Fruit fly (Drosophila melanogaster) whole organism, embryonic: ENCODE results near the gene CG14013.
A peak's percentile ranks its signal among the peaks of the same experiment; 100 is the strongest.

Source experiments
- Adf1 ChIP-seq: fragments of 200-800 bp; sonication (Bioruptor generic); IDR thresholded peaks from 2 replicates; pipeline ENCODE4 v1.3.6; 2022; ENCODE audit warnings: missing biosample characterization, missing genetic modification characterization
- Atf6 ChIP-seq: fragments of 200-800 bp; sonication (Bioruptor generic); IDR thresholded peaks from 2 replicates; pipeline ENCODE4 v1.3.6; 2022; ENCODE audit warnings: missing biosample characterization, missing genetic modification characterization
- Bdp1 ChIP-seq: fragments of 200-800 bp; sonication (Bioruptor generic); optimal IDR thresholded peaks from 3 replicates; lab custom pipeline; 2016; ENCODE audit warnings: missing biosample characterization, missing genetic modification characterization
- CG10543 ChIP-seq: fragments of 200-800 bp; sonication (Bioruptor generic); optimal IDR thresholded peaks from 3 replicates; lab custom pipeline; 2017; ENCODE audit warnings: missing biosample characterization, mild to moderate bottlenecking, missing genetic modification characterization, moderate library complexity
- CG11456 ChIP-seq: fragments of 200-800 bp; sonication (Bioruptor generic); IDR thresholded peaks from 3 replicates; pipeline ENCODE4 v1.3.6; 2022; ENCODE audit warnings: missing biosample characterization, missing genetic modification characterization
- CG12391 ChIP-seq: fragments of 200-800 bp; sonication (Bioruptor generic); optimal IDR thresholded peaks from 3 replicates; lab custom pipeline; 2018; ENCODE audit warnings: missing biosample characterization, mild to moderate bottlenecking, missing genetic modification characterization, moderate library complexity
- CG13287 ChIP-seq: fragments of 200-800 bp; sonication (Bioruptor generic); IDR thresholded peaks from 2 replicates; pipeline ENCODE4 v1.3.6; 2022; ENCODE audit warnings: missing biosample characterization, missing genetic modification characterization; ENCODE audit not compliant: partially characterized antibody
- CG16863 ChIP-seq: fragments of 200-800 bp; sonication (Bioruptor generic); optimal IDR thresholded peaks from 3 replicates; lab custom pipeline; 2016; ENCODE audit warnings: missing biosample characterization, missing genetic modification characterization
- CG2120 ChIP-seq: fragments of 200-800 bp; sonication (Bioruptor generic); optimal IDR thresholded peaks from 3 replicates; lab custom pipeline; 2016; ENCODE audit warnings: missing biosample characterization, missing genetic modification characterization
- CG2712 ChIP-seq: fragments of 200-800 bp; optimal IDR thresholded peaks from 3 replicates; lab custom pipeline; 2019; ENCODE audit warnings: missing biosample characterization, mild to moderate bottlenecking, missing genetic modification characterization, moderate library complexity
- CG32532 ChIP-seq: fragments of 200-800 bp; sonication (Bioruptor generic); IDR thresholded peaks from 2 replicates; pipeline ENCODE4 v1.3.6; 2022; ENCODE audit warnings: missing biosample characterization, missing genetic modification characterization
- CG32767 ChIP-seq: fragments of 200-800 bp; sonication (Bioruptor generic); IDR thresholded peaks from 2 replicates; pipeline ENCODE4 v1.3.6; 2022; ENCODE audit warnings: missing biosample characterization, missing genetic modification characterization
- CG32772 ChIP-seq: fragments of 200-800 bp; sonication (Bioruptor generic); IDR thresholded peaks from 2 replicates; pipeline ENCODE4 v1.3.6; 2022; ENCODE audit warnings: missing biosample characterization, missing genetic modification characterization
- CG4404 ChIP-seq: fragments of 200-800 bp; sonication (Bioruptor generic); IDR thresholded peaks from 2 replicates; pipeline ENCODE4 v1.3.6; 2022; ENCODE audit warnings: missing biosample characterization, missing genetic modification characterization
- CG7987 ChIP-seq: fragments of 200-800 bp; sonication (Bioruptor generic); optimal IDR thresholded peaks from 2 replicates; lab custom pipeline; 2018; ENCODE audit warnings: missing biosample characterization, mild to moderate bottlenecking, missing genetic modification characterization, moderate library complexity
- CG8924 ChIP-seq: fragments of 200-800 bp; optimal IDR thresholded peaks from 3 replicates; lab custom pipeline; 2019; ENCODE audit warnings: missing biosample characterization, mild to moderate bottlenecking, missing genetic modification characterization, moderate library complexity
- CHES-1-like ChIP-seq: fragments of 200-800 bp; sonication (Bioruptor generic); optimal IDR thresholded peaks from 2 replicates; lab custom pipeline; 2016; ENCODE audit warnings: missing biosample characterization, missing genetic modification characterization
- Dad ChIP-seq: fragments of 200-800 bp; sonication (Bioruptor generic); optimal IDR thresholded peaks from 3 replicates; lab custom pipeline; 2016; ENCODE audit warnings: missing biosample characterization, missing genetic modification characterization
- Deaf1 ChIP-seq: fragments of 200-800 bp; optimal IDR thresholded peaks from 3 replicates; lab custom pipeline; 2019; ENCODE audit warnings: missing biosample characterization, mild to moderate bottlenecking, missing genetic modification characterization, moderate library complexity
- Dek ChIP-seq: fragments of 200-800 bp; sonication (Bioruptor generic); optimal IDR thresholded peaks from 3 replicates; lab custom pipeline; 2019; ENCODE audit warnings: missing biosample characterization, mild to moderate bottlenecking, missing genetic modification characterization, moderate library complexity
- Dp ChIP-seq: fragments of 200-800 bp; sonication (Bioruptor generic); optimal IDR thresholded peaks from 2 replicates; lab custom pipeline; 2018; ENCODE audit warnings: missing biosample characterization, mild to moderate bottlenecking, missing genetic modification characterization, moderate library complexity
- Drgx ChIP-seq: fragments of 200-800 bp; sonication (Bioruptor generic); IDR thresholded peaks from 2 replicates; pipeline ENCODE4 v1.3.6; 2022; ENCODE audit warnings: missing biosample characterization, missing genetic modification characterization
- Lhr ChIP-seq: fragments of 200-800 bp; sonication (Bioruptor generic); optimal IDR thresholded peaks from 3 replicates; lab custom pipeline; 2017; ENCODE audit warnings: mild to moderate bottlenecking, missing biosample characterization, missing genetic modification reagents, missing genetic modification characterization
- Lim3 ChIP-seq: fragments of 200-800 bp; sonication (Bioruptor generic); IDR thresholded peaks from 2 replicates; pipeline ENCODE4 v1.3.6; 2022; ENCODE audit warnings: missing biosample characterization, missing genetic modification characterization
- Max ChIP-seq: fragments of 200-800 bp; sonication (Bioruptor generic); optimal IDR thresholded peaks from 2 replicates; lab custom pipeline; 2016; ENCODE audit warnings: missing biosample characterization, mild to moderate bottlenecking, missing genetic modification characterization
- Mes4 ChIP-seq: fragments of 200-800 bp; sonication (Bioruptor generic); optimal IDR thresholded peaks from 2 replicates; lab custom pipeline; 2016; ENCODE audit warnings: missing biosample characterization, missing genetic modification characterization
- Mrtf ChIP-seq: fragments of 200-800 bp; sonication (Bioruptor generic); IDR thresholded peaks from 3 replicates; pipeline ENCODE4 v1.3.6; 2022; ENCODE audit warnings: missing biosample characterization, missing genetic modification characterization
- NK7.1 ChIP-seq: fragments of 200-800 bp; sonication (Bioruptor generic); optimal IDR thresholded peaks from 3 replicates; lab custom pipeline; 2016; ENCODE audit warnings: missing biosample characterization, missing genetic modification characterization
- Nf-YC ChIP-seq: fragments of 200-800 bp; optimal IDR thresholded peaks from 3 replicates; lab custom pipeline; 2019; ENCODE audit warnings: missing biosample characterization, mild to moderate bottlenecking, missing genetic modification characterization, moderate library complexity
- Oaz ChIP-seq: fragments of 200-800 bp; sonication (Bioruptor generic); IDR thresholded peaks from 2 replicates; pipeline ENCODE4 v1.3.6; 2022; ENCODE audit warnings: missing biosample characterization, missing genetic modification characterization
- Ptx1 ChIP-seq: fragments of 200-800 bp; sonication (Bioruptor generic); IDR thresholded peaks from 2 replicates; pipeline ENCODE4 v1.3.6; 2022; ENCODE audit warnings: missing biosample characterization, missing genetic modification characterization
- Trl ChIP-seq, 3 experiments: fragments of >200 bp in 2 of 3; fragments of 200-800 bp in 1 of 3; sonication (Bioruptor generic) in 1 of 3; optimal IDR thresholded peaks; 2 replicates in 1 of 3; 3 replicates in 2 of 3; lab custom pipeline; 2016 to 2017; ENCODE audit warnings: missing biosample characterization in 1 of 3, missing genetic modification characterization in 1 of 3
- amos ChIP-seq: fragments of 200-800 bp; sonication (Bioruptor generic); IDR thresholded peaks from 2 replicates; pipeline ENCODE4 v1.3.6; 2022; ENCODE audit warnings: missing biosample characterization, missing genetic modification characterization; ENCODE audit not compliant: partially characterized antibody
- bigmax ChIP-seq: fragments of 200-800 bp; sonication (Bioruptor generic); optimal IDR thresholded peaks from 2 replicates; lab custom pipeline; 2018; ENCODE audit warnings: missing biosample characterization, mild to moderate bottlenecking, missing genetic modification characterization
- bsh ChIP-seq, 2 experiments: fragments of 200-800 bp; sonication (Bioruptor generic); optimal IDR thresholded peaks; 2 replicates each; lab custom pipeline; 2017 to 2018; ENCODE audit warnings: mild to moderate bottlenecking in 2 of 2, missing biosample characterization in 2 of 2, missing genetic modification characterization in 2 of 2, moderate library complexity in 1 of 2
- chm ChIP-seq: fragments of 200-800 bp; sonication (Bioruptor generic); IDR thresholded peaks from 2 replicates; pipeline ENCODE4 v1.3.6; 2022; ENCODE audit warnings: missing biosample characterization, missing genetic modification characterization
- disco-r ChIP-seq: fragments of 200-800 bp; sonication (Bioruptor generic); optimal IDR thresholded peaks from 2 replicates; lab custom pipeline; 2016; ENCODE audit warnings: missing biosample characterization, missing genetic modification characterization
- fd102C ChIP-seq: fragments of 200-800 bp; sonication (Bioruptor generic); optimal IDR thresholded peaks from 2 replicates; lab custom pipeline; 2018; ENCODE audit warnings: missing biosample characterization, mild to moderate bottlenecking, missing genetic modification characterization, moderate library complexity
- fd3F ChIP-seq: fragments of 200-800 bp; sonication (Bioruptor generic); optimal IDR thresholded peaks from 2 replicates; lab custom pipeline; 2018; ENCODE audit warnings: missing biosample characterization, mild to moderate bottlenecking, missing genetic modification characterization, moderate library complexity
- fd64A ChIP-seq: fragments of 200-800 bp; sonication (Bioruptor generic); optimal IDR thresholded peaks from 3 replicates; lab custom pipeline; 2018; ENCODE audit warnings: missing biosample characterization, mild to moderate bottlenecking, missing genetic modification characterization
- grau ChIP-seq: fragments of 200-800 bp; optimal IDR thresholded peaks from 3 replicates; lab custom pipeline; 2019; ENCODE audit warnings: missing biosample characterization, mild to moderate bottlenecking, missing genetic modification characterization, moderate library complexity
- her ChIP-seq: fragments of 200-800 bp; sonication (Bioruptor generic); optimal IDR thresholded peaks from 2 replicates; lab custom pipeline; 2016; ENCODE audit warnings: missing biosample characterization, missing genetic modification characterization
- ind ChIP-seq: fragments of 200-800 bp; sonication (Bioruptor generic); optimal IDR thresholded peaks from 3 replicates; lab custom pipeline; 2016; ENCODE audit warnings: missing biosample characterization, missing genetic modification characterization
- onecut ChIP-seq: fragments of 200-800 bp; sonication (Bioruptor generic); IDR thresholded peaks from 2 replicates; pipeline ENCODE4 v1.3.6; 2022; ENCODE audit warnings: missing biosample characterization, missing genetic modification characterization
- otp ChIP-seq: fragments of 200-800 bp; sonication (Bioruptor generic); IDR thresholded peaks from 3 replicates; pipeline ENCODE4, ENCODE4 v1.3.6; 2022; ENCODE audit warnings: missing biosample characterization, missing genetic modification characterization
- run ChIP-seq: fragments of 200-800 bp; sonication (Bioruptor generic); optimal IDR thresholded peaks from 3 replicates; lab custom pipeline; 2018; ENCODE audit warnings: missing biosample characterization, mild to moderate bottlenecking, missing genetic modification characterization
- sens-2 ChIP-seq: fragments of 200-800 bp; sonication (Bioruptor generic); IDR thresholded peaks from 2 replicates; pipeline ENCODE4 v1.3.6; 2022; ENCODE audit warnings: missing biosample characterization, missing genetic modification characterization
- sob ChIP-seq: fragments of 200-800 bp; sonication (Bioruptor generic); IDR thresholded peaks from 2 replicates; pipeline ENCODE4 v1.3.6; 2022; ENCODE audit warnings: missing biosample characterization, missing genetic modification characterization
- vvl ChIP-seq: fragments of 200-800 bp; sonication (Bioruptor generic); IDR thresholded peaks from 2 replicates; pipeline ENCODE4 v1.3.6; 2022; ENCODE audit warnings: missing biosample characterization, missing genetic modification characterization
- zfh2 ChIP-seq: fragments of 200-800 bp; sonication (Bioruptor generic); optimal IDR thresholded peaks from 2 replicates; lab custom pipeline; 2016; ENCODE audit warnings: missing biosample characterization, missing genetic modification characterization

Gene CG14013

DNA sequence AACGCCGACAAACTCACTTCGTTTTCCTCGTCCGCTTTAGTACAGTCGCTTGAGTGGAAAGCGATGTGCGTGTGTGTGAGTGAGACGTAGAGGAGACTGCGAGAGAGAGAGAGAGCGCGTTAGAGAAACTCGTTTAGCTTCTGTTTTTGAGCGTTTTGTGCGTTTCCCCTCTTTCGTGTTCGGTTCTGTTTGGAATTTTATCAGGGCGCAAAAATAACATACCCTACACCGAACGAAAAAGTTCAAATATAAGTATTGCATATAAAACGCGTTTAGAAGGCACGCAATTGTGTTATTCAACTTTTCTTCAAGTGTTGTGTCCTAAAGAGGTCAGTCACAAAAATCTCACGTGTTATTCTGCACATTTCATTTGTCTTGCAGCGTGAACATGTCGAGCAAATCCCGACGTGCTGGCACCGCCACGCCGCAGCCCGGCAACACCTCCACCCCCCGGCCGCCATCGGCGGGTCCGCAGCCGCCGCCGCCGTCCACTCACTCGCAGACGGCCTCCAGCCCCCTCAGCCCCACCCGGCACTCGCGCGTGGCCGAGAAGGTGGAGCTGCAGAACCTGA lies 10.6 kb downstream of the CG14013 start:
- TF ChIP-seq CG16863 (GFP tag; lab: Kevin White, UChicago) (peak; percentile 36), grau (tag; lab: Kevin White, UChicago) (peak; percentile 63), CG7987 (GFP tag; lab: Kevin White, UChicago) (peak; percentile 42), CG8924 (tag; lab: Kevin White, UChicago) (peak; percentile 43), Atf6 (peak; percentile 71), fd64A (no peak), run (tag; lab: Kevin White, UChicago) (no peak), CG32532 (GFP tag; lab: Robert Waterston, UW) (peak; percentile 70), Lhr (GFP tag; lab: Kevin White, UChicago) (no peak), sob (GFP tag; lab: Robert Waterston, UW) (peak; percentile 66), vvl (GFP tag; lab: Robert Waterston, UW) (peak; percentile 79), Ptx1 (peak; percentile 69), Bdp1 (GFP tag; lab: Kevin White, UChicago) (no peak), Dp (no peak), her (GFP tag; lab: Kevin White, UChicago) (peak; percentile 70), amos (GFP tag; lab: Robert Waterston, UW) (peak; percentile 38; the same call in 1 of the 2 replicates), zfh2 (GFP tag; lab: Kevin White, UChicago) (peak; percentile 41), bsh (GFP tag; optimal IDR thresholded peaks at IDR 0.05; lab: Kevin White, UChicago) (peak in 1 of 2 experiments; percentile 55), CG32767 (GFP tag; lab: Robert Waterston, UW) (peak; percentile 58; the same call in 1 of the 2 replicates), Trl (optimal IDR thresholded peaks at IDR 0.05; lab: Kevin White, UChicago) (peak; percentile 81 to 90), Trl (GFP tag; optimal IDR thresholded peaks at IDR 0.05; lab: Kevin White, UChicago) (peak; percentile 49), Drgx (GFP tag; lab: Robert Waterston, UW) (peak; percentile 68), Adf1 (GFP tag; lab: Robert Waterston, UW) (peak; percentile 75), CG13287 (GFP tag; lab: Robert Waterston, UW) (0 out of 2 replicates have a peak, but pooled peaks have one; percentile 5), bigmax (GFP tag; lab: Kevin White, UChicago) (no peak), otp (GFP tag; lab: Robert Waterston, UW) (0 out of 3 replicates have a peak, but pooled peaks have one; percentile 18), CG2120 (GFP tag; lab: Kevin White, UChicago) (peak; percentile 76), Max (GFP tag; lab: Kevin White, UChicago) (peak; percentile 1), fd102C (GFP tag; lab: Kevin White, UChicago) (no peak), sens-2 (no peak), CHES-1-like (GFP tag; lab: Kevin White, UChicago) (peak; percentile 61), CG32772 (GFP tag; lab: Robert Waterston, UW) (0 out of 2 replicates have a peak, but pooled peaks have one; percentile 35), Lim3 (GFP tag; lab: Robert Waterston, UW) (no peak), Dek (peak; percentile 39), fd3F (GFP tag; lab: Kevin White, UChicago) (peak; percentile 1), Mrtf (GFP tag; lab: Robert Waterston, UW) (peak; percentile 50; the same call in 1 of the 3 replicates), CG11456 (GFP tag; lab: Robert Waterston, UW) (0 out of 3 replicates have a peak, but pooled peaks have one; percentile 4), disco-r (no peak), CG2712 (tag; lab: Kevin White, UChicago) (peak; percentile 47), CG10543 (GFP tag; lab: Kevin White, UChicago) (peak; percentile 45), Mes4 (GFP tag; lab: Kevin White, UChicago) (peak; percentile 18), CG12391 (tag; lab: Kevin White, UChicago) (peak; percentile 53), onecut (GFP tag; lab: Robert Waterston, UW) (peak; percentile 38), NK7.1 (no peak), CG4404 (0 out of 2 replicates have a peak, but pooled peaks have one; percentile 23), Nf-YC (peak; percentile 38), Dad (GFP tag; lab: Kevin White, UChicago) (peak; percentile 27), Deaf1 (tag; lab: Kevin White, UChicago) (peak; percentile 66), chm (GFP tag; lab: Robert Waterston, UW) (peak; percentile 36; the same call in 1 of the 2 replicates), ind (peak; percentile 61), Oaz (GFP tag; lab: Robert Waterston, UW) (no peak)
